Fruit fly (Drosophila melanogaster) whole organism, prepupa: ENCODE data around the gene CG16727.

Experiments
- CG3032 ChIP-seq: fragments of 200-800 bp; optimal IDR thresholded peaks from 2 replicates; lab custom pipeline; 2019; ENCODE audit warnings: missing biosample characterization, mild to moderate bottlenecking, missing genetic modification characterization, moderate library complexity
- CG34406 ChIP-seq: fragments of 200-800 bp; sonication (Bioruptor generic); optimal IDR thresholded peaks from 3 replicates; lab custom pipeline; 2016; ENCODE audit warnings: missing biosample characterization, missing genetic modification characterization

- TF ChIP-seq CG34406 (GFP tag; lab: Kevin White, UChicago): no peak
- TF ChIP-seq CG3032 (tag; lab: Kevin White, UChicago): no peak
Observed at dm6 chr3R:19625300-19626230, 12.4 kb downstream of the CG16727 start.
